Worm (Caenorhabditis elegans) whole organism, young adult: ENCODE measurements around the gene ZC190.8.
"Not testable (repeated sequence)": the region's sequence is repeated elsewhere in the genome, so short reads cannot be mapped to it uniquely, and the experiment has no call there.

Source experiments
- B0019.2 ChIP-seq: fragments of 200-800 bp; sonication (Bioruptor generic); conservative IDR thresholded peaks from 2 replicates; pipeline ENCODE4 v1.3.6; 2022; ENCODE audit warnings: missing genetic modification reagents, missing genetic modification characterization, missing compliant biosample characterization
- F23B12.7 ChIP-seq: sonication (generic microtip); optimal IDR thresholded peaks from 2 replicates; lab custom pipeline; 2017; ENCODE audit warnings: missing genetic modification characterization, mild to moderate bottlenecking, missing compliant biosample characterization, antibody characterized with exemption, moderate library complexity; ENCODE audit not compliant: insufficient read depth
- F55B11.4 ChIP-seq: sonication (generic microtip); optimal IDR thresholded peaks from 2 replicates; lab custom pipeline; 2016; ENCODE audit warnings: missing compliant biosample characterization, missing genetic modification characterization, borderline replicate concordance; ENCODE audit not compliant: insufficient read depth
- F57A8.1 ChIP-seq: fragments of 200-800 bp; sonication (Bioruptor generic); optimal IDR thresholded peaks from 2 replicates; lab custom pipeline; 2018; ENCODE audit warnings: mild to moderate bottlenecking, missing genetic modification characterization, moderate library complexity, missing compliant biosample characterization
- K12H6.12 ChIP-seq: fragments of 200-800 bp; sonication (Bioruptor generic); optimal IDR thresholded peaks from 2 replicates; lab custom pipeline; 2018; ENCODE audit warnings: mild to moderate bottlenecking, missing genetic modification characterization, missing compliant biosample characterization
- T07F8.4 ChIP-seq: sonication (generic microtip); optimal IDR thresholded peaks from 2 replicates; lab custom pipeline; 2016; ENCODE audit warnings: mild to moderate bottlenecking, missing genetic modification characterization, moderate library complexity, missing compliant biosample characterization
- Y79H2A.3 ChIP-seq: fragments of 200-800 bp; sonication (Bioruptor generic); conservative IDR thresholded peaks from 2 replicates; pipeline ENCODE4 v1.3.6; 2022; ENCODE audit warnings: missing genetic modification reagents, missing genetic modification characterization, missing compliant biosample characterization
- athp-1 ChIP-seq: sonication (generic microtip); optimal IDR thresholded peaks from 2 replicates; lab custom pipeline; 2017; ENCODE audit warnings: mild to moderate bottlenecking, missing genetic modification characterization, missing compliant biosample characterization
- attf-6 ChIP-seq: fragments of 200-800 bp; sonication (Bioruptor generic); IDR thresholded peaks from 2 replicates; pipeline ENCODE4 v1.3.6; 2022; ENCODE audit warnings: missing genetic modification reagents, missing genetic modification characterization, missing compliant biosample characterization
- bed-1 ChIP-seq: fragments of 200-800 bp; sonication (Bioruptor generic); IDR thresholded peaks from 2 replicates; pipeline ENCODE4 v1.3.6; 2022; ENCODE audit warnings: missing genetic modification reagents, missing genetic modification characterization, missing compliant biosample characterization
- bed-2 ChIP-seq: fragments of 200-800 bp; sonication (Bioruptor generic); IDR thresholded peaks from 2 replicates; pipeline ENCODE4 v1.3.6; 2022; ENCODE audit warnings: missing genetic modification reagents, missing genetic modification characterization, missing compliant biosample characterization
- ceh-27 ChIP-seq: fragments of 200-800 bp; sonication (Bioruptor generic); optimal IDR thresholded peaks from 2 replicates; lab custom pipeline; 2018; ENCODE audit warnings: mild to moderate bottlenecking, missing genetic modification characterization, moderate library complexity, missing compliant biosample characterization
- ceh-40 ChIP-seq: fragments of 200-800 bp; sonication (Bioruptor generic); IDR thresholded peaks from 2 replicates; pipeline ENCODE4 v1.3.6; 2022; ENCODE audit warnings: missing genetic modification characterization, missing compliant biosample characterization
- ceh-79 ChIP-seq: sonication (generic microtip); optimal IDR thresholded peaks from 2 replicates; lab custom pipeline; 2017; ENCODE audit warnings: mild to moderate bottlenecking, missing genetic modification characterization, missing compliant biosample characterization
- efl-1 ChIP-seq: fragments of 150-350 bp; optimal IDR thresholded peaks from 2 replicates; lab custom pipeline; 2014; ENCODE audit warnings: missing biosample characterization, missing genetic modification reagents, missing genetic modification characterization
- egrh-3 ChIP-seq: fragments of 200-800 bp; sonication (Bioruptor generic); IDR thresholded peaks from 2 replicates; pipeline ENCODE4 v1.3.6; 2022; ENCODE audit warnings: missing genetic modification reagents, missing genetic modification characterization, missing compliant biosample characterization
- hlh-12 ChIP-seq: sonication (generic microtip); optimal IDR thresholded peaks from 2 replicates; lab custom pipeline; 2016; ENCODE audit warnings: missing genetic modification characterization, missing compliant biosample characterization
- hlh-26 ChIP-seq: fragments of 200-800 bp; sonication (Bioruptor generic); conservative IDR thresholded peaks from 2 replicates; pipeline ENCODE4 v1.3.6; 2022; ENCODE audit warnings: missing genetic modification reagents, missing genetic modification characterization, missing compliant biosample characterization
- hmg-1.2 ChIP-seq: fragments of 200-800 bp; sonication (Bioruptor generic); IDR thresholded peaks from 2 replicates; pipeline ENCODE4 v1.3.6; 2022; ENCODE audit warnings: missing genetic modification reagents, missing genetic modification characterization, missing compliant biosample characterization
- hsf-1 ChIP-seq: fragments of 200-800 bp; sonication (Bioruptor generic); IDR thresholded peaks from 2 replicates; pipeline ENCODE4 v1.3.6; 2022; ENCODE audit warnings: missing genetic modification reagents, missing genetic modification characterization, missing compliant biosample characterization
- lir-1 ChIP-seq: fragments of 200-800 bp; sonication (Bioruptor generic); conservative IDR thresholded peaks from 2 replicates; pipeline ENCODE4 v1.3.6; 2022; ENCODE audit warnings: missing genetic modification reagents, missing genetic modification characterization, missing compliant biosample characterization
- madf-10 ChIP-seq: sonication (generic microtip); optimal IDR thresholded peaks from 2 replicates; lab custom pipeline; 2016; ENCODE audit warnings: mild to moderate bottlenecking, missing genetic modification characterization, missing compliant biosample characterization
- madf-8 ChIP-seq: fragments of 200-800 bp; sonication (Bioruptor generic); conservative IDR thresholded peaks from 2 replicates; pipeline ENCODE4 v1.3.6; 2022; ENCODE audit warnings: missing genetic modification reagents, missing genetic modification characterization, missing compliant biosample characterization
- mcd-1 ChIP-seq: fragments of 200-800 bp; sonication (Bioruptor generic); IDR thresholded peaks from 2 replicates; pipeline ENCODE4 v1.3.6; 2022; ENCODE audit warnings: missing genetic modification reagents, missing genetic modification characterization, missing compliant biosample characterization
- pbrm-1 ChIP-seq: fragments of 200-800 bp; sonication (Bioruptor generic); IDR thresholded peaks from 2 replicates; pipeline ENCODE4 v1.3.6; 2022; ENCODE audit warnings: missing genetic modification reagents, missing genetic modification characterization, missing compliant biosample characterization
- snpc-1.1 ChIP-seq: sonication (generic microtip); optimal IDR thresholded peaks from 2 replicates; lab custom pipeline; 2017; ENCODE audit warnings: missing genetic modification characterization, mild to moderate bottlenecking, missing compliant biosample characterization, antibody characterized with exemption, moderate library complexity, missing genotype, missing genetic modification reagents; ENCODE audit not compliant: insufficient read depth
- snpc-4 ChIP-seq, 5 experiments: fragments of 150-350 bp in 1 of 5; sonication (generic microtip) in 4 of 5; optimal IDR thresholded peaks; 2 replicates each; lab custom pipeline; 2014 to 2018; ENCODE audit warnings: missing genetic modification characterization in 5 of 5, missing biosample characterization in 3 of 5, antibody characterized with exemption in 2 of 5, mild to moderate bottlenecking in 2 of 5, missing compliant biosample characterization in 2 of 5, missing genotype in 2 of 5, moderate library complexity in 2 of 5, missing genetic modification reagents in 1 of 5
- unc-130 ChIP-seq: sonication (generic microtip); optimal IDR thresholded peaks from 2 replicates; lab custom pipeline; 2016; ENCODE audit warnings: missing genetic modification reagents, missing genetic modification characterization, missing compliant biosample characterization
- ztf-18 ChIP-seq: sonication (generic microtip); optimal IDR thresholded peaks from 2 replicates; lab custom pipeline; 2016; ENCODE audit warnings: missing genotype, mild to moderate bottlenecking, missing genetic modification characterization, missing compliant biosample characterization

The ZC190.8 gene

ce11 chrV:8727077-8727476 is 39.5 kb upstream of the ZC190.8 start, which contains the start of gene ZC196.9 (continued):
- TF ChIP-seq snpc-1.1, result no peak
- TF ChIP-seq ztf-18 (tag; lab: Kevin White, UChicago), result no peak

- not testable (repeated sequence) for TF ChIP-seq attf-6; madf-8 (GFP tag; lab: Robert Waterston, UW); T07F8.4 (tag; lab: Kevin White, UChicago)
Observed at ce11 chrV:8726228-8726627, 38.6 kb upstream of the ZC190.8 start, which contains the start of gene droe-8. Gene droe-8 (plus strand): TSS chrV:8726528.

ce11 chrV:8722160-8722559 is 34.6 kb upstream of the ZC190.8 start, which contains the start of gene ZC196.8:
Gene ZC196.8 (minus strand): TSS chrV:8722260.
- not testable (repeated sequence) for TF ChIP-seq K12H6.12 (tag; lab: Kevin White, UChicago); efl-1 (GFP tag; lab: Kevin White, UChicago); hlh-12

ce11 chrV:8718399-8718798 is 30.8 kb upstream of the ZC190.8 start:
- no peak for TF ChIP-seq F57A8.1

- no peak for TF ChIP-seq athp-1
- no peak for TF ChIP-seq bed-2 (GFP tag; lab: Robert Waterston, UW)
- no peak for TF ChIP-seq ceh-79 (tag; lab: Kevin White, UChicago)
- no peak for TF ChIP-seq ceh-40
- no peak for TF ChIP-seq mcd-1
- TF ChIP-seq madf-8 (GFP tag; lab: Robert Waterston, UW), result no peak
- no peak for TF ChIP-seq snpc-4 (GFP tag; optimal IDR thresholded peaks at IDR 0.05; lab: Kevin White, UChicago)
- no peak for TF ChIP-seq snpc-4 (tag; optimal IDR thresholded peaks at IDR 0.05; lab: Kevin White, UChicago)
- no peak for TF ChIP-seq hmg-1.2 (GFP tag; lab: Robert Waterston, UW)
- no peak for TF ChIP-seq hsf-1
- TF ChIP-seq madf-10 (tag; lab: Kevin White, UChicago), result no peak
- TF ChIP-seq unc-130 (GFP tag; lab: Kevin White, UChicago), result no peak
- no peak for TF ChIP-seq lir-1 (GFP tag; lab: Robert Waterston, UW)
- no peak for TF ChIP-seq F55B11.4
- no peak for TF ChIP-seq egrh-3 (GFP tag; lab: Robert Waterston, UW)
- no peak for TF ChIP-seq pbrm-1 (GFP tag; lab: Robert Waterston, UW)
- TF ChIP-seq ceh-27 (GFP tag; lab: Kevin White, UChicago), result no peak
- no peak for TF ChIP-seq bed-1 (GFP tag; lab: Robert Waterston, UW)
- TF ChIP-seq Y79H2A.3, result no peak
Observed at ce11 chrV:8716175-8716574, 28.6 kb upstream of the ZC190.8 start, which contains the start of gene glr-5. Gene glr-5 (plus strand): TSS chrV:8716495.

ce11 chrV:8711910-8712309 is 24.3 kb upstream of the ZC190.8 start, which contains the start of gene ZC178.2:
Gene ZC178.2 (minus strand): TSS chrV:8712010.
- no peak for TF ChIP-seq B0019.2 (GFP tag; lab: Robert Waterston, UW)
- TF ChIP-seq bed-1 (GFP tag; lab: Robert Waterston, UW), result no peak
- no peak for TF ChIP-seq efl-1 (GFP tag; lab: Kevin White, UChicago)
- TF ChIP-seq F23B12.7 (tag; lab: Kevin White, UChicago), result no peak
- TF ChIP-seq hlh-26 (GFP tag; lab: Robert Waterston, UW), result no peak
